Worm (Caenorhabditis elegans) whole organism, L1 larva: ENCODE data around the gene psf-1.
A peak's percentile ranks its signal among the peaks of the same experiment; 100 is the strongest.

Experiments
- C34B4.2 ChIP-seq: sonication (generic microtip); optimal IDR thresholded peaks from 2 replicates; lab custom pipeline; 2017; ENCODE audit warnings: mild to moderate bottlenecking, missing genetic modification characterization, missing compliant biosample characterization
- blmp-1 ChIP-seq: fragments of 150-350 bp; optimal IDR thresholded peaks from 2 replicates; lab custom pipeline; 2014; ENCODE audit warnings: missing biosample characterization, missing genetic modification characterization
- dsc-1 ChIP-seq: sonication (generic microtip); optimal IDR thresholded peaks from 2 replicates; lab custom pipeline; 2016; ENCODE audit warnings: mild to moderate bottlenecking, missing genetic modification characterization, missing compliant biosample characterization
- efl-3 ChIP-seq: fragments of 200-800 bp; sonication (Bioruptor generic); optimal IDR thresholded peaks from 2 replicates; lab custom pipeline; 2018; ENCODE audit warnings: mild to moderate bottlenecking, missing genetic modification characterization, missing compliant biosample characterization
- lin-35 ChIP-seq, 2 experiments: fragments of 150-350 bp; optimal IDR thresholded peaks; 2 replicates each; lab custom pipeline; 2014; ENCODE audit warnings: missing biosample characterization in 2 of 2, missing genetic modification characterization in 2 of 2, missing genetic modification reagents in 2 of 2
- mep-1 ChIP-seq: fragments of 150-350 bp; optimal IDR thresholded peaks from 2 replicates; lab custom pipeline; 2014; ENCODE audit warnings: missing biosample characterization, missing genetic modification characterization
- nhr-237 ChIP-seq: fragments of 150-350 bp; optimal IDR thresholded peaks from 2 replicates; lab custom pipeline; 2014; ENCODE audit warnings: missing biosample characterization, missing genetic modification characterization
- nhr-47 ChIP-seq: sonication (generic microtip); optimal IDR thresholded peaks from 2 replicates; lab custom pipeline; 2016; ENCODE audit warnings: mild to moderate bottlenecking, missing genetic modification characterization, moderate library complexity, missing compliant biosample characterization
- nhr-85 ChIP-seq: sonication (generic microtip); peaks from one replicate; lab custom pipeline; 2016; ENCODE audit warnings: missing genetic modification characterization, inconsistent platforms, missing compliant biosample characterization
- nhr-90 ChIP-seq: sonication (generic microtip); optimal IDR thresholded peaks from 2 replicates; lab custom pipeline; 2016; ENCODE audit warnings: mild to moderate bottlenecking, missing genetic modification characterization, missing compliant biosample characterization; ENCODE audit not compliant: poor library complexity
- swsn-7 ChIP-seq: sonication (generic microtip); optimal IDR thresholded peaks from 2 replicates; lab custom pipeline; 2016; ENCODE audit warnings: missing genetic modification characterization, missing compliant biosample characterization
- tlp-1 ChIP-seq: fragments of 150-350 bp; optimal IDR thresholded peaks from 2 replicates; lab custom pipeline; 2014; ENCODE audit warnings: missing biosample characterization, missing genetic modification characterization
- unc-98 ChIP-seq: fragments of 200-800 bp; sonication (Bioruptor generic); IDR thresholded peaks from 2 replicates; pipeline ENCODE4 v1.3.6; 2022; ENCODE audit warnings: missing genetic modification characterization, missing compliant biosample characterization

The psf-1 gene

DNA sequence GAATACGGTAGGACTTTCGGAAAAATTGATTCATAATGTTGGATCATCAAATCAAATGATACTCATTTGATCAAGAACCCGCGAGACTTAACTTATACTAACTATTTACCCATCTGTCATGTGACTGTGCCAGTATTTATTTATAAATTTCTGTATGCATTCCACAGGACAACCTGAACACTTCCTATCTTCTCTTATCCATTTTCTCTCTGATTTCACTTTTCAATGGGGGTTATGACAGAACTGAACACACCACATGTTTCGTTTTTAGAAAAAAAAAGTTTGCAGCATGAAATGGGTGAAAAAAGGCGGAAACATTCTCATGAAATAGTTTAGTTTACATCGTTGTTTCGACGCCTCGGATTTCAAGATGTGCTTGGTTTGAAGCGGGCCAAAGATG, 49.1 kb downstream of the psf-1 start:
- peak in 1 of 2 experiments; percentile 39 for TF ChIP-seq lin-35 (GFP tag; optimal IDR thresholded peaks at IDR 0.05; lab: Kevin White, UChicago)
- no peak for TF ChIP-seq nhr-47 (tag; lab: Kevin White, UChicago)
- TF ChIP-seq C34B4.2 (tag; lab: Kevin White, UChicago) = no peak
- no peak for TF ChIP-seq tlp-1
- TF ChIP-seq blmp-1 (tag; lab: Kevin White, UChicago) = peak; percentile 59
- no peak for TF ChIP-seq efl-3 (GFP tag; lab: Kevin White, UChicago)
- no peak for TF ChIP-seq unc-98 (GFP tag; lab: Robert Waterston, UW)
- no peak for TF ChIP-seq nhr-90 (tag; lab: Kevin White, UChicago)
- no peak for TF ChIP-seq nhr-237 (tag; lab: Kevin White, UChicago)
- TF ChIP-seq nhr-85 (tag; lab: Kevin White, UChicago) = no peak
- peak; percentile 13 for TF ChIP-seq dsc-1 (tag; lab: Kevin White, UChicago)
- TF ChIP-seq swsn-7 (tag; lab: Kevin White, UChicago) = no peak
- TF ChIP-seq mep-1 = no peak
- TF ChIP-seq, all 84 proteins: peak for 3
